Worm (Caenorhabditis elegans) whole organism, L3 larva: ENCODE measurements around the gene oef-1.

Experiments
- R02D3.7 ChIP-seq: fragments of 150-350 bp; optimal IDR thresholded peaks from 2 replicates; lab custom pipeline; 2014; ENCODE audit warnings: missing biosample characterization, missing genetic modification characterization
- ZK546.5 ChIP-seq: sonication (generic microtip); optimal IDR thresholded peaks from 2 replicates; lab custom pipeline; 2017; ENCODE audit warnings: missing biosample characterization, missing genetic modification characterization
- aly-2 ChIP-seq: fragments of 150-350 bp; optimal IDR thresholded peaks from 2 replicates; lab custom pipeline; 2014; ENCODE audit warnings: missing biosample characterization, missing genetic modification characterization
- ama-1 ChIP-seq: fragments of 150-350 bp; optimal IDR thresholded peaks from 2 replicates; lab custom pipeline; 2018
- ceh-16 ChIP-seq: sonication (generic microtip); optimal IDR thresholded peaks from 2 replicates; lab custom pipeline; 2017; ENCODE audit warnings: missing biosample characterization, missing genetic modification characterization
- ceh-28 ChIP-seq: fragments of 150-350 bp; optimal IDR thresholded peaks from 2 replicates; lab custom pipeline; 2014; ENCODE audit warnings: missing biosample characterization, missing genetic modification reagents, missing genetic modification characterization
- ceh-82 ChIP-seq: fragments of 150-350 bp; optimal IDR thresholded peaks from 2 replicates; lab custom pipeline; 2014; ENCODE audit warnings: missing biosample characterization, missing genetic modification characterization
- ceh-9 ChIP-seq: sonication (generic microtip); optimal IDR thresholded peaks from 2 replicates; lab custom pipeline; 2018; ENCODE audit warnings: missing biosample characterization, missing genetic modification characterization
- egl-27 ChIP-seq: sonication (generic microtip); optimal IDR thresholded peaks from 4 replicates; lab custom pipeline; 2017; ENCODE audit warnings: missing biosample characterization, missing genetic modification reagents, missing genetic modification characterization
- egl-5 ChIP-seq: fragments of 150-350 bp; optimal IDR thresholded peaks from 2 replicates; lab custom pipeline; 2017; ENCODE audit warnings: missing biosample characterization, missing genetic modification reagents, missing genetic modification characterization, inconsistent platforms
- elt-1 ChIP-seq: fragments of 150-350 bp; optimal IDR thresholded peaks from 2 replicates; lab custom pipeline; 2014; ENCODE audit warnings: missing biosample characterization, missing genetic modification characterization
- elt-2 ChIP-seq: sonication (generic microtip); optimal IDR thresholded peaks from 2 replicates; lab custom pipeline; 2016; ENCODE audit warnings: missing genetic modification reagents, mild to moderate bottlenecking, missing genetic modification characterization, missing compliant biosample characterization
- elt-3 ChIP-seq, 3 experiments: fragments of 150-350 bp in 1 of 3; sonication (generic microtip) in 2 of 3; optimal IDR thresholded peaks; 2 replicates in 2 of 3; 4 replicates in 1 of 3; lab custom pipeline; 2014 to 2017; ENCODE audit warnings: missing biosample characterization in 3 of 3, missing genetic modification characterization in 3 of 3
- eor-1 ChIP-seq, 2 experiments: fragments of 150-350 bp; optimal IDR thresholded peaks; 2 replicates each; lab custom pipeline; 2014 to 2018; ENCODE audit warnings: missing biosample characterization in 2 of 2, missing genetic modification characterization in 2 of 2
- fkh-10 ChIP-seq: sonication (generic microtip); optimal IDR thresholded peaks from 2 replicates; lab custom pipeline; 2017; ENCODE audit warnings: missing biosample characterization, missing genetic modification reagents, missing genetic modification characterization
- fkh-2 ChIP-seq: fragments of 150-350 bp; optimal IDR thresholded peaks from 2 replicates; lab custom pipeline; 2014; ENCODE audit warnings: missing biosample characterization, missing genetic modification reagents, missing genetic modification characterization
- fos-1 ChIP-seq: fragments of 150-350 bp; optimal IDR thresholded peaks from 2 replicates; lab custom pipeline; 2014; ENCODE audit warnings: missing biosample characterization, missing genetic modification characterization
- hmg-11 ChIP-seq: sonication (generic microtip); optimal IDR thresholded peaks from 2 replicates; lab custom pipeline; 2016; ENCODE audit warnings: missing genetic modification characterization, missing compliant biosample characterization
- jun-1 ChIP-seq: fragments of 150-350 bp; optimal IDR thresholded peaks from 2 replicates; lab custom pipeline; 2014; ENCODE audit warnings: missing biosample characterization, missing genetic modification reagents, missing genetic modification characterization
- lin-15B ChIP-seq: fragments of 150-350 bp; optimal IDR thresholded peaks from 2 replicates; lab custom pipeline; 2014; ENCODE audit warnings: missing biosample characterization, missing genetic modification characterization
- lin-39 ChIP-seq: fragments of 150-350 bp; optimal IDR thresholded peaks from 2 replicates; lab custom pipeline; 2018; ENCODE audit warnings: missing biosample characterization, missing genetic modification reagents, missing genetic modification characterization
- mdl-1 ChIP-seq: fragments of 150-350 bp; optimal IDR thresholded peaks from 2 replicates; lab custom pipeline; 2014; ENCODE audit warnings: missing biosample characterization, missing genetic modification characterization
- mml-1 ChIP-seq: fragments of 150-350 bp; sonication (generic microtip); optimal IDR thresholded peaks from 3 replicates; lab custom pipeline; 2014; ENCODE audit warnings: missing biosample characterization, missing genetic modification characterization
- nfya-1 ChIP-seq: sonication (generic microtip); optimal IDR thresholded peaks from 2 replicates; lab custom pipeline; 2017; ENCODE audit warnings: missing genetic modification characterization, mild to moderate bottlenecking, missing compliant biosample characterization, antibody characterized with exemption, moderate library complexity; ENCODE audit not compliant: insufficient read depth
- nhr-11 ChIP-seq: fragments of 150-350 bp; optimal IDR thresholded peaks from 2 replicates; lab custom pipeline; 2014; ENCODE audit warnings: missing biosample characterization, missing genetic modification characterization
- nhr-12 ChIP-seq: fragments of 150-350 bp; optimal IDR thresholded peaks from 2 replicates; lab custom pipeline; 2014; ENCODE audit warnings: missing biosample characterization, missing genetic modification characterization
- nhr-23 ChIP-seq: fragments of 150-350 bp; optimal IDR thresholded peaks from 2 replicates; lab custom pipeline; 2014; ENCODE audit warnings: missing biosample characterization, missing genetic modification reagents, missing genetic modification characterization
- nhr-237 ChIP-seq: fragments of 150-350 bp; optimal IDR thresholded peaks from 2 replicates; lab custom pipeline; 2014; ENCODE audit warnings: missing biosample characterization, missing genetic modification characterization
- nhr-25 ChIP-seq: sonication (generic microtip); optimal IDR thresholded peaks from 2 replicates; lab custom pipeline; 2017; ENCODE audit warnings: missing biosample characterization, missing genetic modification characterization
- nhr-28 ChIP-seq: fragments of 150-350 bp; optimal IDR thresholded peaks from 2 replicates; lab custom pipeline; 2014; ENCODE audit warnings: missing biosample characterization, missing genetic modification characterization
- nhr-43 ChIP-seq: sonication (generic microtip); optimal IDR thresholded peaks from 2 replicates; lab custom pipeline; 2016; ENCODE audit warnings: mild to moderate bottlenecking, missing genetic modification characterization, missing compliant biosample characterization; ENCODE audit not compliant: poor library complexity, severe bottlenecking
- nhr-76 ChIP-seq: fragments of 150-350 bp; sonication (generic microtip); optimal IDR thresholded peaks from 5 replicates; lab custom pipeline; 2014; ENCODE audit warnings: missing biosample characterization, missing genetic modification characterization
- nhr-77 ChIP-seq: fragments of 150-350 bp; optimal IDR thresholded peaks from 2 replicates; lab custom pipeline; 2014; ENCODE audit warnings: missing biosample characterization, missing genetic modification characterization
- pha-4 ChIP-seq: fragments of 150-350 bp; optimal IDR thresholded peaks from 2 replicates; lab custom pipeline; 2014; ENCODE audit warnings: missing biosample characterization, missing genetic modification reagents, missing genetic modification characterization
- pqm-1 ChIP-seq: fragments of 150-350 bp; optimal IDR thresholded peaks from 2 replicates; lab custom pipeline; 2017; ENCODE audit warnings: missing biosample characterization, missing genetic modification characterization, inconsistent platforms
- sea-2 ChIP-seq: fragments of 150-350 bp; sonication (generic microtip); optimal IDR thresholded peaks from 4 replicates; lab custom pipeline; 2014; ENCODE audit warnings: missing biosample characterization, missing genetic modification reagents, missing genetic modification characterization
- skn-1 ChIP-seq: fragments of 150-350 bp; optimal IDR thresholded peaks from 2 replicates; lab custom pipeline; 2014; ENCODE audit warnings: missing biosample characterization, missing genetic modification characterization
- snpc-4 ChIP-seq: fragments of 150-350 bp; optimal IDR thresholded peaks from 2 replicates; lab custom pipeline; 2014; ENCODE audit warnings: missing biosample characterization, missing genetic modification characterization
- tbx-2 ChIP-seq: sonication (generic microtip); optimal IDR thresholded peaks from 2 replicates; lab custom pipeline; 2016; ENCODE audit warnings: mild to moderate bottlenecking, missing genetic modification characterization, missing compliant biosample characterization
- unc-39 ChIP-seq: sonication (generic microtip); optimal IDR thresholded peaks from 4 replicates; lab custom pipeline; 2017; ENCODE audit warnings: missing biosample characterization, missing genetic modification characterization
- unc-62 ChIP-seq: fragments of 150-350 bp; sonication (generic microtip); optimal IDR thresholded peaks from 4 replicates; lab custom pipeline; 2014; ENCODE audit warnings: missing biosample characterization, missing genetic modification reagents, missing genetic modification characterization
- ztf-11 ChIP-seq: fragments of 150-350 bp; optimal IDR thresholded peaks from 2 replicates; lab custom pipeline; 2014; ENCODE audit warnings: missing biosample characterization, missing genetic modification characterization
- ztf-4 ChIP-seq: fragments of 150-350 bp; optimal IDR thresholded peaks from 2 replicates; lab custom pipeline; 2014; ENCODE audit warnings: missing biosample characterization, missing genetic modification characterization

Gene oef-1

ce11 chrIV:7542485-7543001 lies 5.7 kb upstream of the oef-1 start, which contains the start of gene R05G6.10:
Gene R05G6.10 (minus strand): TSS chrIV:7542535.
- no peak for TF ChIP-seq nhr-43 (tag; lab: Kevin White, UChicago)
- TF ChIP-seq nhr-28 (tag; lab: Kevin White, UChicago): no peak
- no peak for TF ChIP-seq nhr-237 (tag; lab: Kevin White, UChicago)
- TF ChIP-seq ceh-28: no peak
- TF ChIP-seq ztf-4 (tag; lab: Kevin White, UChicago): no peak

ce11 chrIV:7543662-7544061 lies 4.6 kb upstream of the oef-1 start:
- TF ChIP-seq jun-1 (tag; lab: Kevin White, UChicago): no peak
- TF ChIP-seq nfya-1: no peak
- TF ChIP-seq ZK546.5 (tag; lab: Kevin White, UChicago): no peak
- no peak for TF ChIP-seq nhr-76 (tag; lab: Kevin White, UChicago)
- TF ChIP-seq nhr-11: no peak
- TF ChIP-seq ceh-16: no peak
- TF ChIP-seq mdl-1 (tag; lab: Kevin White, UChicago): no peak
- no peak for TF ChIP-seq ceh-9 (tag; lab: Kevin White, UChicago)
- TF ChIP-seq nhr-23: no peak
- TF ChIP-seq pha-4: no peak
- no peak for TF ChIP-seq nhr-237 (tag; lab: Kevin White, UChicago)
- no peak for TF ChIP-seq ceh-82 (tag; lab: Kevin White, UChicago)

- no peak for TF ChIP-seq ceh-82 (tag; lab: Kevin White, UChicago)
- no peak for TF ChIP-seq snpc-4 (tag; lab: Kevin White, UChicago)
- peak; percentile 68 for TF ChIP-seq pqm-1 (tag; lab: Kevin White, UChicago)
- peak; percentile 27 for TF ChIP-seq nhr-23
- no peak for TF ChIP-seq aly-2 (tag; lab: Kevin White, UChicago)
- no peak for TF ChIP-seq eor-1 (tag; optimal IDR thresholded peaks at IDR 0.05; lab: Kevin White, UChicago)
- peak; percentile 66 for TF ChIP-seq lin-15B (tag; lab: Kevin White, UChicago)
- no peak for TF ChIP-seq mdl-1 (tag; lab: Kevin White, UChicago)
- no peak for TF ChIP-seq nhr-12
- no peak for TF ChIP-seq nhr-77 (tag; lab: Kevin White, UChicago)
- TF ChIP-seq hmg-11 (tag; lab: Kevin White, UChicago): no peak
- TF ChIP-seq egl-5 (tag; lab: Kevin White, UChicago): no peak
- TF ChIP-seq jun-1 (tag; lab: Kevin White, UChicago): no peak
- no peak for TF ChIP-seq ZK546.5 (tag; lab: Kevin White, UChicago)
- TF ChIP-seq tbx-2: no peak
- TF ChIP-seq ceh-9 (tag; lab: Kevin White, UChicago): no peak
- TF ChIP-seq unc-62 (GFP tag; lab: Kevin White, UChicago): no peak
- peak; percentile 54 for TF ChIP-seq lin-39 (tag; lab: Kevin White, UChicago)
- peak; percentile 71 for TF ChIP-seq skn-1
- TF ChIP-seq elt-2 (tag; lab: Kevin White, UChicago): peak; percentile 70
- TF ChIP-seq fos-1 (tag; lab: Kevin White, UChicago): no peak
- no peak for TF ChIP-seq elt-1 (tag; lab: Kevin White, UChicago)
- TF ChIP-seq ztf-11 (tag; lab: Kevin White, UChicago): no peak
- TF ChIP-seq fkh-10 (GFP tag; lab: Kevin White, UChicago): no peak
- TF ChIP-seq ceh-28: no peak
- TF ChIP-seq ztf-4 (tag; lab: Kevin White, UChicago): no peak
- no peak for TF ChIP-seq R02D3.7
- TF ChIP-seq egl-27 (tag; lab: Kevin White, UChicago): peak; percentile 47
- TF ChIP-seq elt-3 (tag; optimal IDR thresholded peaks at IDR 0.05; lab: Kevin White, UChicago): no peak
- peak; percentile 54 for TF ChIP-seq pha-4
- TF ChIP-seq sea-2 (GFP tag; lab: Kevin White, UChicago): no peak
- no peak for TF ChIP-seq nhr-76 (tag; lab: Kevin White, UChicago)
- TF ChIP-seq nfya-1: peak; percentile 57
- no peak for TF ChIP-seq nhr-25
- no peak for TF ChIP-seq nhr-43 (tag; lab: Kevin White, UChicago)
- no peak for TF ChIP-seq mml-1 (tag; lab: Kevin White, UChicago)
- TF ChIP-seq unc-39 (tag; lab: Kevin White, UChicago): no peak
- no peak for TF ChIP-seq nhr-28 (tag; lab: Kevin White, UChicago)
- no peak for TF ChIP-seq ama-1 (lab: Kevin White, UChicago)
- no peak for TF ChIP-seq nhr-11
- no peak for TF ChIP-seq nhr-237 (tag; lab: Kevin White, UChicago)
- TF ChIP-seq fkh-2: no peak
Measured at ce11 chrIV:7549844-7550243, 1.6 kb downstream of the oef-1 start.
